Fruit fly (Drosophila melanogaster) Kc167 (cell line): ENCODE measurements around the gene CG17562.

ENCODE experiments used
- Sin3A ChIP-seq: fragments of >200 bp; optimal IDR thresholded peaks from 2 replicates; lab custom pipeline; 2018; ENCODE audit warnings: missing external identifiers
- insv ChIP-seq: fragments of >200 bp; optimal IDR thresholded peaks from 3 replicates; lab custom pipeline; 2018; ENCODE audit warnings: missing external identifiers

dm6 chr3R:16571215-16571614, 43.9 kb upstream of the CG17562 start, which contains the start of gene CG14891:
- TF ChIP-seq Sin3A (lab: Kevin White, UChicago) (no peak), insv (lab: Kevin White, UChicago) (no peak)
